Fruit fly (Drosophila melanogaster) whole organism, embryonic: Measurements from ENCODE around the gene CG14110.

Experiments
- CG11695 ChIP-seq: fragments of 200-800 bp; sonication (Bioruptor generic); IDR thresholded peaks from 3 replicates; pipeline ENCODE4 v1.3.6; 2022; ENCODE audit warnings: missing biosample characterization, missing genetic modification characterization
- CG13894 ChIP-seq: fragments of 200-800 bp; sonication (Bioruptor generic); optimal IDR thresholded peaks from 3 replicates; lab custom pipeline; 2018; ENCODE audit warnings: missing biosample characterization, mild to moderate bottlenecking, missing genetic modification characterization, moderate library complexity
- CG14441 ChIP-seq: fragments of 200-800 bp; sonication (Bioruptor generic); IDR thresholded peaks from 2 replicates; pipeline ENCODE4 v1.3.6; 2022; ENCODE audit warnings: missing biosample characterization, missing genetic modification characterization
- CG16863 ChIP-seq: fragments of 200-800 bp; sonication (Bioruptor generic); optimal IDR thresholded peaks from 3 replicates; lab custom pipeline; 2016; ENCODE audit warnings: missing biosample characterization, missing genetic modification characterization
- CG2712 ChIP-seq: fragments of 200-800 bp; optimal IDR thresholded peaks from 3 replicates; lab custom pipeline; 2019; ENCODE audit warnings: missing biosample characterization, mild to moderate bottlenecking, missing genetic modification characterization, moderate library complexity
- CG4707 ChIP-seq: fragments of 200-800 bp; sonication (Bioruptor generic); optimal IDR thresholded peaks from 2 replicates; lab custom pipeline; 2018; ENCODE audit warnings: missing biosample characterization, mild to moderate bottlenecking, missing genetic modification characterization, moderate library complexity
- CG8089 ChIP-seq: fragments of 200-800 bp; sonication (Bioruptor generic); optimal IDR thresholded peaks from 3 replicates; lab custom pipeline; 2016; ENCODE audit warnings: missing biosample characterization, missing genetic modification characterization
- Dfd ChIP-seq, 2 experiments: fragments of >200 bp; optimal IDR thresholded peaks; 2 replicates each; lab custom pipeline; 2017; ENCODE audit warnings: missing biosample characterization in 2 of 2, missing genetic modification characterization in 2 of 2
- NfI ChIP-seq: fragments of 200-800 bp; sonication (Bioruptor generic); optimal IDR thresholded peaks from 3 replicates; lab custom pipeline; 2018; ENCODE audit warnings: missing biosample characterization, mild to moderate bottlenecking, missing genetic modification characterization, moderate library complexity
- Poxn ChIP-seq: fragments of 200-800 bp; sonication (Bioruptor generic); IDR thresholded peaks from 2 replicates; pipeline ENCODE4 v1.3.6; 2022; ENCODE audit warnings: missing biosample characterization, missing genetic modification characterization
- Sin3A ChIP-seq: fragments of >200 bp; optimal IDR thresholded peaks from 2 replicates; lab custom pipeline; 2018
- abd-A ChIP-seq: fragments of 200-800 bp; sonication (Bioruptor generic); optimal IDR thresholded peaks from 3 replicates; lab custom pipeline; 2019; ENCODE audit warnings: missing biosample characterization, mild to moderate bottlenecking, missing genetic modification characterization, moderate library complexity
- exex ChIP-seq: fragments of 200-800 bp; sonication (Bioruptor generic); optimal IDR thresholded peaks from 4 replicates; lab custom pipeline; 2018; ENCODE audit warnings: missing biosample characterization, mild to moderate bottlenecking, missing genetic modification characterization, moderate library complexity
- mirr ChIP-seq: fragments of 200-800 bp; sonication (Bioruptor generic); optimal IDR thresholded peaks from 3 replicates; lab custom pipeline; 2018; ENCODE audit warnings: missing biosample characterization, mild to moderate bottlenecking, missing genetic modification characterization

DNA sequence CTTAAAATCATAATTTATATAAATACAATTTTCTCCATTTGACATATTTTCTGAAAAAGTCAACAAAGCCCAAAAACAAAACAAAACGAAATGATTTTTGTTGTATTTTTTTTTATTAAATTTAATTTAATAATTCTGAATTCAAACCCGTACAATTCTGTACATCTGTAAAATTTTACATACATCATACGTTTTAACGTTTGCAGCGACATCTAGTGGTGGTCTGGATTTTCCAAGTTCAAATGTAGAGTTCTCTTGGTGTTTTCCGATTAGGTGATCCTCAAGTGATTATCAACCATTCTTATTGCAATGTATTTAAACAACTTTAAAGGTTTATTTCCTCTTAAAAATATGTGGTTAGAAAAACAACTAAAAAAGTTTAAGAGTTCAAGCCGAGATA lies 26.4 kb downstream of the CG14110 start:
- TF ChIP-seq exex (no peak), CG16863 (GFP tag; lab: Kevin White, UChicago) (peak; percentile 8), NfI (GFP tag; lab: Kevin White, UChicago) (peak; percentile 32), CG14441 (no peak), CG13894 (no peak), CG11695 (GFP tag; lab: Robert Waterston, UW) (no peak), CG2712 (tag; lab: Kevin White, UChicago) (peak; percentile 61), CG8089 (GFP tag; lab: Kevin White, UChicago) (peak; percentile 14), Poxn (no peak), mirr (no peak), Dfd (GFP tag; optimal IDR thresholded peaks at IDR 0.05; lab: Kevin White, UChicago) (no peak), CG4707 (GFP tag; lab: Kevin White, UChicago) (no peak), abd-A (tag; lab: Kevin White, UChicago) (no peak), Sin3A (no peak)
